Worm (Caenorhabditis elegans) whole organism, L4/young adult: ENCODE results near the gene H41C03.3.

Source experiments
- dao-5 ChIP-seq: sonication (generic microtip); optimal IDR thresholded peaks from 2 replicates; lab custom pipeline; 2016; ENCODE audit warnings: missing genotype, missing genetic modification characterization, moderate library complexity, missing compliant biosample characterization
- him-1 ChIP-seq: sonication (generic microtip); optimal IDR thresholded peaks from 2 replicates; lab custom pipeline; 2016; ENCODE audit warnings: missing genotype, missing genetic modification reagents, missing genetic modification characterization, missing compliant biosample characterization

- TF ChIP-seq him-1 (tag; lab: Kevin White, UChicago) (no peak), dao-5 (tag; lab: Kevin White, UChicago) (no peak)
Observed at ce11 chrII:5841053-5841547, 4.5 kb upstream of the H41C03.3 start, which contains the start of gene lec-5.
